Worm (Caenorhabditis elegans) whole organism, L1 larva: ENCODE measurements around the gene unc-132.

Source experiments
- aha-1 ChIP-seq: fragments of 150-350 bp; optimal IDR thresholded peaks from 2 replicates; lab custom pipeline; 2014; ENCODE audit warnings: missing biosample characterization, missing genetic modification characterization
- blmp-1 ChIP-seq: fragments of 150-350 bp; optimal IDR thresholded peaks from 2 replicates; lab custom pipeline; 2014; ENCODE audit warnings: missing biosample characterization, missing genetic modification characterization
- ceh-82 ChIP-seq, 3 experiments: fragments of 150-350 bp in 1 of 3; sonication (generic microtip) in 2 of 3; optimal IDR thresholded peaks; 2 replicates each; lab custom pipeline; 2014 to 2017; ENCODE audit warnings: missing biosample characterization in 3 of 3, missing genetic modification characterization in 3 of 3
- fkh-4 ChIP-seq: sonication (generic microtip); optimal IDR thresholded peaks from 2 replicates; lab custom pipeline; 2016; ENCODE audit warnings: missing compliant biosample characterization, missing genetic modification characterization, borderline replicate concordance
- hlh-17 ChIP-seq: fragments of 200-800 bp; sonication (Bioruptor generic); optimal IDR thresholded peaks from 2 replicates; lab custom pipeline; 2018; ENCODE audit warnings: missing genetic modification characterization, mild to moderate bottlenecking, missing compliant biosample characterization, moderate library complexity, borderline replicate concordance
- lin-15B ChIP-seq: fragments of 150-350 bp; sonication (generic microtip); optimal IDR thresholded peaks from 3 replicates; lab custom pipeline; 2014; ENCODE audit warnings: missing biosample characterization, missing genetic modification characterization
- lin-39 ChIP-seq: fragments of 150-350 bp; optimal IDR thresholded peaks from 2 replicates; lab custom pipeline; 2014; ENCODE audit warnings: missing biosample characterization, missing genetic modification reagents, missing genetic modification characterization
- nhr-77 ChIP-seq: fragments of 150-350 bp; optimal IDR thresholded peaks from 2 replicates; lab custom pipeline; 2014; ENCODE audit warnings: missing biosample characterization, missing genetic modification characterization
- nhr-90 ChIP-seq: sonication (generic microtip); optimal IDR thresholded peaks from 2 replicates; lab custom pipeline; 2016; ENCODE audit warnings: mild to moderate bottlenecking, missing genetic modification characterization, missing compliant biosample characterization; ENCODE audit not compliant: poor library complexity
- pqm-1 ChIP-seq: sonication (generic microtip); optimal IDR thresholded peaks from 3 replicates; lab custom pipeline; 2017; ENCODE audit warnings: missing biosample characterization, missing genetic modification characterization
- ztf-4 ChIP-seq: fragments of 150-350 bp; optimal IDR thresholded peaks from 2 replicates; lab custom pipeline; 2014; ENCODE audit warnings: missing biosample characterization, missing genetic modification characterization

DNA sequence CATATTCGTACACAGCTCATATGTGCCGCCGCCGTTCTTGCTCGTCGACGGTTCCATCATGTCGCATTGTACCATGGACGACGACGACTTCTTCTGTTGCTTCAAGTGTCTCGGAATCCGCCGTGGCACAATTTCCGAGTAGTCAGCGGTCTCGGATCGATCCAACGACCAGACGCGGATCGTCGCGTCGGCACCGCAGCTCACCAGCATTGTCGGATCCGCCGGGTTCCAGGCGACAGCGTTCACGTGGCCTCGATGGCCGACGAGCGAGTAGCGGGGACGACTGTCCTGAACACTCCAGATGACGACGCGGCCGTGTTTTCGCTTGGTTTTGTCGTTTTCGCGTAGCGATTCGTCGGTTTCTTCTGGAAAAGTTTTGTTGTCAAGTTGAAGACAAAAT lies 63.4 kb downstream of the unc-132 start:
- TF ChIP-seq blmp-1: no peak
- no peak for TF ChIP-seq ztf-4 (tag; lab: Kevin White, UChicago)
- no peak for TF ChIP-seq lin-39
- no peak for TF ChIP-seq ceh-82 (tag; optimal IDR thresholded peaks at IDR 0.05; lab: Kevin White, UChicago)
- no peak for TF ChIP-seq aha-1 (tag; lab: Kevin White, UChicago)
- TF ChIP-seq nhr-77 (tag; lab: Kevin White, UChicago): no peak
- TF ChIP-seq fkh-4 (tag; lab: Kevin White, UChicago): no peak
- TF ChIP-seq pqm-1: no peak
- TF ChIP-seq nhr-90 (tag; lab: Kevin White, UChicago): no peak
- TF ChIP-seq lin-15B (tag; lab: Kevin White, UChicago): no peak
- no peak for TF ChIP-seq hlh-17
